Worm (Caenorhabditis elegans) whole organism, midembryonic: ENCODE results near the gene srlf-13.

Experiments
- T22C8.4 ChIP-seq: fragments of 200-800 bp; sonication (Bioruptor generic); IDR thresholded peaks from 2 replicates; pipeline ENCODE4 v1.3.6; 2022; ENCODE audit warnings: missing genetic modification characterization, missing compliant biosample characterization
- cog-1 ChIP-seq: sonication (generic microtip); optimal IDR thresholded peaks from 2 replicates; lab custom pipeline; 2016; ENCODE audit warnings: missing genetic modification characterization, missing compliant biosample characterization
- flt-1 ChIP-seq: fragments of 200-800 bp; sonication (Bioruptor generic); IDR thresholded peaks from 2 replicates; pipeline ENCODE4 v1.3.6; 2022; ENCODE audit warnings: missing genetic modification characterization, missing compliant biosample characterization
- klf-2 ChIP-seq: fragments of 200-800 bp; sonication (Bioruptor generic); conservative IDR thresholded peaks from 2 replicates; pipeline ENCODE4 v1.3.6; 2022; ENCODE audit warnings: missing genetic modification reagents, missing genetic modification characterization, missing compliant biosample characterization
- med-1 ChIP-seq: sonication (generic microtip); optimal IDR thresholded peaks from 2 replicates; lab custom pipeline; 2017; ENCODE audit warnings: missing genetic modification characterization, mild to moderate bottlenecking, missing compliant biosample characterization, antibody characterized with exemption, missing genetic modification reagents; ENCODE audit not compliant: insufficient read depth
- tab-1 ChIP-seq: fragments of 200-800 bp; sonication (Bioruptor generic); IDR thresholded peaks from 2 replicates; pipeline ENCODE4 v1.3.6; 2022; ENCODE audit warnings: missing genetic modification characterization, missing compliant biosample characterization
- ztf-23 ChIP-seq: fragments of 200-800 bp; sonication (Bioruptor generic); IDR thresholded peaks from 2 replicates; pipeline ENCODE4 v1.3.6; 2022; ENCODE audit warnings: missing genetic modification reagents, missing genetic modification characterization, missing compliant biosample characterization
- ztf-29 ChIP-seq: fragments of 200-800 bp; sonication (Bioruptor generic); IDR thresholded peaks from 2 replicates; pipeline ENCODE4 v1.3.6; 2022; ENCODE audit warnings: missing genetic modification reagents, missing genetic modification characterization, missing compliant biosample characterization

- TF ChIP-seq tab-1 (no peak), klf-2 (GFP tag; lab: Robert Waterston, UW) (no peak), ztf-23 (no peak), ztf-29 (GFP tag; lab: Robert Waterston, UW) (no peak), flt-1 (GFP tag; lab: Robert Waterston, UW) (no peak), cog-1 (tag; lab: Kevin White, UChicago) (no peak), med-1 (GFP tag; lab: Kevin White, UChicago) (no peak), T22C8.4 (GFP tag; lab: Robert Waterston, UW) (no peak)
These were observed 19.7 kb upstream of the srlf-13 start for ce11 chrIV:10916134-10916533.
